Worm (Caenorhabditis elegans): ENCODE data around the gene cox-14.

- no peak for TF ChIP-seq fos-1 (tag; optimal IDR thresholded peaks at IDR 0.05)
- TF ChIP-seq ztf-11 (tag; optimal IDR thresholded peaks at IDR 0.05) = no peak
- TF ChIP-seq elt-2 (tag; optimal IDR thresholded peaks at IDR 0.05) = no peak
- TF ChIP-seq ztf-4 (tag; optimal IDR thresholded peaks at IDR 0.05) = no peak
- TF ChIP-seq eor-1 (tag; optimal IDR thresholded peaks at IDR 0.05) = no peak
- no peak for TF ChIP-seq skn-1 (tag; optimal IDR thresholded peaks at IDR 0.05)
- no peak for TF ChIP-seq unc-62 (GFP tag; optimal IDR thresholded peaks at IDR 0.05)
Observed at ce11 chrIII:10194569-10194968, 24.2 kb upstream of the cox-14 start.
